Worm (Caenorhabditis elegans) whole organism, L1 larva: ENCODE data around the gene T28H10.2.

Experiments used
- C04F5.9 ChIP-seq: sonication (generic microtip); optimal IDR thresholded peaks from 2 replicates; lab custom pipeline; 2016; ENCODE audit warnings: missing genetic modification characterization, missing compliant biosample characterization
- Y116A8C.19 ChIP-seq: sonication (generic microtip); optimal IDR thresholded peaks from 2 replicates; lab custom pipeline; 2016; ENCODE audit warnings: missing compliant biosample characterization, missing genetic modification characterization, borderline replicate concordance
- aha-1 ChIP-seq: fragments of 150-350 bp; optimal IDR thresholded peaks from 2 replicates; lab custom pipeline; 2014; ENCODE audit warnings: missing biosample characterization, missing genetic modification characterization
- alr-1 ChIP-seq: fragments of 200-800 bp; sonication (Bioruptor generic); optimal IDR thresholded peaks from 2 replicates; lab custom pipeline; 2018; ENCODE audit warnings: borderline replicate concordance, mild to moderate bottlenecking, missing genetic modification characterization, missing compliant biosample characterization
- aly-2 ChIP-seq: fragments of 150-350 bp; optimal IDR thresholded peaks from 2 replicates; lab custom pipeline; 2014; ENCODE audit warnings: missing biosample characterization, missing genetic modification characterization
- blmp-1 ChIP-seq: fragments of 150-350 bp; optimal IDR thresholded peaks from 2 replicates; lab custom pipeline; 2014; ENCODE audit warnings: missing biosample characterization, missing genetic modification characterization
- ceh-8 ChIP-seq: fragments of 200-800 bp; sonication (Bioruptor generic); optimal IDR thresholded peaks from 2 replicates; lab custom pipeline; 2018; ENCODE audit warnings: mild to moderate bottlenecking, missing genetic modification characterization, moderate library complexity, missing compliant biosample characterization
- ceh-82 ChIP-seq, 3 experiments: fragments of 150-350 bp in 1 of 3; sonication (generic microtip) in 2 of 3; optimal IDR thresholded peaks; 2 replicates each; lab custom pipeline; 2014 to 2017; ENCODE audit warnings: missing biosample characterization in 3 of 3, missing genetic modification characterization in 3 of 3
- ces-1 ChIP-seq: fragments of 150-350 bp; optimal IDR thresholded peaks from 2 replicates; lab custom pipeline; 2014; ENCODE audit warnings: missing biosample characterization, missing genetic modification reagents, missing genetic modification characterization
- dpl-1 ChIP-seq, 3 experiments: fragments of 150-350 bp in 2 of 3; sonication (generic microtip) in 1 of 3; optimal IDR thresholded peaks; 2 replicates each; lab custom pipeline; 2014 to 2017; ENCODE audit warnings: missing biosample characterization in 3 of 3, missing genetic modification characterization in 3 of 3, missing genetic modification reagents in 3 of 3
- dsc-1 ChIP-seq: sonication (generic microtip); optimal IDR thresholded peaks from 2 replicates; lab custom pipeline; 2016; ENCODE audit warnings: mild to moderate bottlenecking, missing genetic modification characterization, missing compliant biosample characterization
- egl-13 ChIP-seq: sonication (generic microtip); optimal IDR thresholded peaks from 2 replicates; lab custom pipeline; 2016; ENCODE audit warnings: missing genotype, missing genetic modification reagents, missing genetic modification characterization, missing compliant biosample characterization
- elt-2 ChIP-seq: sonication (generic microtip); optimal IDR thresholded peaks from 2 replicates; lab custom pipeline; 2016; ENCODE audit warnings: missing genetic modification characterization, mild to moderate bottlenecking, inconsistent platforms, missing compliant biosample characterization, missing genetic modification reagents
- ets-5 ChIP-seq: fragments of 200-800 bp; sonication (Bioruptor generic); IDR thresholded peaks from 2 replicates; pipeline ENCODE4 v1.3.6; 2022; ENCODE audit warnings: missing genetic modification characterization, missing compliant biosample characterization
- fkh-10 ChIP-seq: sonication (generic microtip); optimal IDR thresholded peaks from 2 replicates; lab custom pipeline; 2017; ENCODE audit warnings: missing biosample characterization, missing genetic modification reagents, missing genetic modification characterization
- fkh-4 ChIP-seq: sonication (generic microtip); optimal IDR thresholded peaks from 2 replicates; lab custom pipeline; 2016; ENCODE audit warnings: missing compliant biosample characterization, missing genetic modification characterization, borderline replicate concordance
- fkh-8 ChIP-seq: sonication (generic microtip); optimal IDR thresholded peaks from 2 replicates; lab custom pipeline; 2016; ENCODE audit warnings: mild to moderate bottlenecking, missing genetic modification characterization, missing compliant biosample characterization
- fos-1 ChIP-seq: fragments of 150-350 bp; optimal IDR thresholded peaks from 2 replicates; lab custom pipeline; 2014; ENCODE audit warnings: missing biosample characterization, missing genetic modification characterization
- grh-1 ChIP-seq: fragments of 200-800 bp; sonication (Bioruptor generic); IDR thresholded peaks from 2 replicates; pipeline ENCODE4 v1.3.6; 2022; ENCODE audit warnings: missing genetic modification reagents, missing genetic modification characterization, missing compliant biosample characterization
- irx-1 ChIP-seq: sonication (generic microtip); optimal IDR thresholded peaks from 2 replicates; lab custom pipeline; 2016; ENCODE audit warnings: missing genetic modification characterization, missing compliant biosample characterization
- isw-1 ChIP-seq: fragments of 200-800 bp; sonication (Bioruptor generic); IDR thresholded peaks from 2 replicates; pipeline ENCODE4 v1.3.6; 2022; ENCODE audit warnings: missing genetic modification characterization, missing compliant biosample characterization
- jun-1 ChIP-seq: fragments of 150-350 bp; optimal IDR thresholded peaks from 2 replicates; lab custom pipeline; 2014; ENCODE audit warnings: missing biosample characterization, missing genetic modification reagents, missing genetic modification characterization
- lin-13 ChIP-seq: fragments of 150-350 bp; optimal IDR thresholded peaks from 2 replicates; lab custom pipeline; 2014; ENCODE audit warnings: missing biosample characterization, missing genetic modification reagents, missing genetic modification characterization
- lin-14 ChIP-seq: fragments of 200-800 bp; sonication (Bioruptor generic); optimal IDR thresholded peaks from 2 replicates; lab custom pipeline; 2018; ENCODE audit warnings: mild to moderate bottlenecking, missing genetic modification characterization, moderate library complexity, missing compliant biosample characterization
- lin-15B ChIP-seq: fragments of 150-350 bp; sonication (generic microtip); optimal IDR thresholded peaks from 3 replicates; lab custom pipeline; 2014; ENCODE audit warnings: missing biosample characterization, missing genetic modification characterization
- lin-39 ChIP-seq: fragments of 150-350 bp; optimal IDR thresholded peaks from 2 replicates; lab custom pipeline; 2014; ENCODE audit warnings: missing biosample characterization, missing genetic modification reagents, missing genetic modification characterization
- lir-3 ChIP-seq: sonication (generic microtip); optimal IDR thresholded peaks from 2 replicates; lab custom pipeline; 2016; ENCODE audit warnings: mild to moderate bottlenecking, missing genetic modification characterization, moderate library complexity, missing compliant biosample characterization; ENCODE audit not compliant: poor library complexity
- lsy-2 ChIP-seq, 2 experiments: fragments of 150-350 bp; optimal IDR thresholded peaks; 2 replicates each; lab custom pipeline; 2014; ENCODE audit warnings: missing biosample characterization in 2 of 2, missing genetic modification characterization in 2 of 2
- mdl-1 ChIP-seq, 2 experiments: fragments of 150-350 bp; optimal IDR thresholded peaks; 2 replicates each; lab custom pipeline; 2014 to 2017; ENCODE audit warnings: missing biosample characterization in 2 of 2, missing genetic modification characterization in 2 of 2, inconsistent platforms in 1 of 2
- mef-2 ChIP-seq: fragments of 150-350 bp; optimal IDR thresholded peaks from 2 replicates; lab custom pipeline; 2014; ENCODE audit warnings: missing biosample characterization, missing genetic modification characterization
- mep-1 ChIP-seq: fragments of 150-350 bp; optimal IDR thresholded peaks from 2 replicates; lab custom pipeline; 2014; ENCODE audit warnings: missing biosample characterization, missing genetic modification characterization
- nhr-11 ChIP-seq: fragments of 150-350 bp; optimal IDR thresholded peaks from 2 replicates; lab custom pipeline; 2014; ENCODE audit warnings: missing biosample characterization, missing genetic modification characterization
- nhr-12 ChIP-seq: sonication (generic microtip); optimal IDR thresholded peaks from 2 replicates; lab custom pipeline; 2017; ENCODE audit warnings: missing biosample characterization, missing genetic modification characterization
- nhr-19 ChIP-seq: fragments of 200-800 bp; sonication (Bioruptor generic); conservative IDR thresholded peaks from 2 replicates; pipeline ENCODE4 v1.3.6; 2022; ENCODE audit warnings: missing genetic modification characterization, missing compliant biosample characterization
- nhr-237 ChIP-seq: fragments of 150-350 bp; optimal IDR thresholded peaks from 2 replicates; lab custom pipeline; 2014; ENCODE audit warnings: missing biosample characterization, missing genetic modification characterization
- nhr-28 ChIP-seq: fragments of 150-350 bp; optimal IDR thresholded peaks from 2 replicates; lab custom pipeline; 2014; ENCODE audit warnings: missing biosample characterization, missing genetic modification characterization
- nhr-47 ChIP-seq: sonication (generic microtip); optimal IDR thresholded peaks from 2 replicates; lab custom pipeline; 2016; ENCODE audit warnings: mild to moderate bottlenecking, missing genetic modification characterization, moderate library complexity, missing compliant biosample characterization
- nhr-77 ChIP-seq: fragments of 150-350 bp; optimal IDR thresholded peaks from 2 replicates; lab custom pipeline; 2014; ENCODE audit warnings: missing biosample characterization, missing genetic modification characterization
- nhr-85 ChIP-seq: sonication (generic microtip); peaks from one replicate; lab custom pipeline; 2016; ENCODE audit warnings: missing genetic modification characterization, inconsistent platforms, missing compliant biosample characterization
- pax-3 ChIP-seq: fragments of 200-800 bp; sonication (Bioruptor generic); optimal IDR thresholded peaks from 2 replicates; lab custom pipeline; 2018; ENCODE audit warnings: mild to moderate bottlenecking, missing genetic modification characterization, moderate library complexity, missing compliant biosample characterization
- rnt-1 ChIP-seq: sonication (generic microtip); optimal IDR thresholded peaks from 2 replicates; lab custom pipeline; 2016; ENCODE audit warnings: mild to moderate bottlenecking, missing genetic modification characterization, moderate library complexity, missing compliant biosample characterization
- skn-1 ChIP-seq: fragments of 150-350 bp; optimal IDR thresholded peaks from 2 replicates; lab custom pipeline; 2014; ENCODE audit warnings: missing biosample characterization, missing genetic modification characterization
- snpc-4 ChIP-seq: fragments of 150-350 bp; optimal IDR thresholded peaks from 2 replicates; lab custom pipeline; 2014; ENCODE audit warnings: missing biosample characterization, missing genetic modification characterization
- snu-23 ChIP-seq: sonication (generic microtip); optimal IDR thresholded peaks from 2 replicates; lab custom pipeline; 2016; ENCODE audit warnings: missing genetic modification characterization, missing compliant biosample characterization
- sptf-1 ChIP-seq: fragments of 150-350 bp; optimal IDR thresholded peaks from 2 replicates; lab custom pipeline; 2014; ENCODE audit warnings: missing biosample characterization, missing genetic modification characterization
- swsn-7 ChIP-seq: sonication (generic microtip); optimal IDR thresholded peaks from 2 replicates; lab custom pipeline; 2016; ENCODE audit warnings: missing genetic modification characterization, missing compliant biosample characterization
- tbx-2 ChIP-seq: sonication (generic microtip); optimal IDR thresholded peaks from 2 replicates; lab custom pipeline; 2016; ENCODE audit warnings: missing genetic modification characterization, missing compliant biosample characterization
- unc-30 ChIP-seq: sonication (generic microtip); optimal IDR thresholded peaks from 2 replicates; lab custom pipeline; 2017; ENCODE audit warnings: missing biosample characterization, missing genetic modification characterization
- unc-62 ChIP-seq: fragments of 150-350 bp; optimal IDR thresholded peaks from 2 replicates; lab custom pipeline; 2014; ENCODE audit warnings: missing biosample characterization, missing genetic modification reagents, missing genetic modification characterization
- unc-86 ChIP-seq: sonication (generic microtip); optimal IDR thresholded peaks from 2 replicates; lab custom pipeline; 2016; ENCODE audit warnings: missing genetic modification characterization, missing compliant biosample characterization
- vab-15 ChIP-seq: sonication (generic microtip); optimal IDR thresholded peaks from 2 replicates; lab custom pipeline; 2017; ENCODE audit warnings: missing genotype, mild to moderate bottlenecking, missing genetic modification characterization, missing compliant biosample characterization
- xbp-1 ChIP-seq: sonication (generic microtip); optimal IDR thresholded peaks from 2 replicates; lab custom pipeline; 2016; ENCODE audit warnings: missing genetic modification characterization, missing compliant biosample characterization
- zag-1 ChIP-seq: fragments of 150-350 bp; optimal IDR thresholded peaks from 2 replicates; lab custom pipeline; 2014; ENCODE audit warnings: missing biosample characterization, missing genetic modification characterization
- ztf-11 ChIP-seq, 2 experiments: sonication (generic microtip); optimal IDR thresholded peaks; 2 replicates each; lab custom pipeline; 2016 to 2017; ENCODE audit warnings: missing genetic modification characterization in 2 of 2, missing biosample characterization in 1 of 2, missing compliant biosample characterization in 1 of 2

The T28H10.2 gene

DNA sequence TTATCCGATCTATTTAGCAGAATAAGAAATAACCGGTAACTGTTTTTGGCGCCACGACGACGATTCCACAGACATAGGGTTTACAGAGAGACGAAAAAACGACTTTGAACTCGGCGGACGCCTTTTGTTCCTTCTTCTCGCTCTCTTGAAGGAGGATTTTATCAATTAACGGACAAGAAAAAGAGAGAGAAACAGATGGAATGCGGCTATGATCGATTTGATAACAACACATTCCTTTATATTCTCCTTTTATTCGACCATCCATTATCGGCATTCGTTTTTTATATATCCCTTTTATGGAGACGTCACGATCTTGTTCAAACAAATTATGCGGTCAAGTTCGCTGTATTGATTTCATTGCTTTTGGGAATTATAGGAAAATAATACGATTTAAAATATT, 36.1 kb upstream of the T28H10.2 start:
- TF ChIP-seq tbx-2 (tag; lab: Kevin White, UChicago) (peak; percentile 46), grh-1 (GFP tag; lab: Robert Waterston, UW) (peak; percentile 59), egl-13 (tag; lab: Kevin White, UChicago) (no peak), lin-14 (GFP tag; lab: Kevin White, UChicago) (peak; percentile 55), nhr-11 (no peak), mep-1 (tag; lab: Kevin White, UChicago) (no peak), nhr-19 (GFP tag; lab: Robert Waterston, UW) (peak; percentile 54), isw-1 (GFP tag; lab: Robert Waterston, UW) (no peak), aly-2 (peak; percentile 65), irx-1 (tag; lab: Kevin White, UChicago) (no peak), lir-3 (no peak), ztf-11 (tag; optimal IDR thresholded peaks at IDR 0.05; lab: Kevin White, UChicago) (no peak), nhr-12 (tag; lab: Kevin White, UChicago) (no peak), ceh-82 (tag; optimal IDR thresholded peaks at IDR 0.05; lab: Kevin White, UChicago) (no peak), pax-3 (peak; percentile 48), vab-15 (no peak), unc-86 (tag; lab: Kevin White, UChicago) (no peak), fkh-8 (tag; lab: Kevin White, UChicago) (no peak), snu-23 (GFP tag; lab: Kevin White, UChicago) (peak; percentile 30), C04F5.9 (tag; lab: Kevin White, UChicago) (no peak), jun-1 (no peak), xbp-1 (tag; lab: Kevin White, UChicago) (no peak), dsc-1 (no peak), ets-5 (GFP tag; lab: Robert Waterston, UW) (no peak), fkh-10 (GFP tag; lab: Kevin White, UChicago) (no peak), snpc-4 (no peak), swsn-7 (no peak), lin-13 (peak; percentile 52), sptf-1 (tag; lab: Kevin White, UChicago) (no peak), blmp-1 (tag; lab: Kevin White, UChicago) (peak; percentile 76), alr-1 (no peak), rnt-1 (tag; lab: Kevin White, UChicago) (no peak), lsy-2 (tag; optimal IDR thresholded peaks at IDR 0.05; lab: Kevin White, UChicago) (peak in 1 of 2 experiments; percentile 56), lin-15B (no peak), nhr-85 (peak; percentile 93), unc-30 (tag; lab: Kevin White, UChicago) (no peak), nhr-77 (tag; lab: Kevin White, UChicago) (no peak), aha-1 (tag; lab: Kevin White, UChicago) (no peak), elt-2 (tag; lab: Kevin White, UChicago) (no peak), Y116A8C.19 (tag; lab: Kevin White, UChicago) (no peak), nhr-237 (tag; lab: Kevin White, UChicago) (no peak), mef-2 (no peak), fos-1 (tag; lab: Kevin White, UChicago) (peak; percentile 16), fkh-4 (no peak), skn-1 (no peak), dpl-1 (GFP tag; optimal IDR thresholded peaks at IDR 0.05; lab: Kevin White, UChicago) (peak in 1 of 3 experiments; percentile 9), nhr-28 (tag; lab: Kevin White, UChicago) (no peak), ces-1 (no peak), lin-39 (no peak), zag-1 (tag; lab: Kevin White, UChicago) (no peak), ceh-8 (GFP tag; lab: Kevin White, UChicago) (no peak), unc-62 (GFP tag; lab: Kevin White, UChicago) (no peak), nhr-47 (peak; percentile 39), mdl-1 (tag; optimal IDR thresholded peaks at IDR 0.05; lab: Kevin White, UChicago) (peak in 1 of 2 experiments; percentile 16)
